Worm (Caenorhabditis elegans) whole organism, young adult: Measurements from ENCODE around the gene Y60A3A.16.

Experiments
- B0035.1 ChIP-seq: sonication (generic microtip); optimal IDR thresholded peaks from 2 replicates; lab custom pipeline; 2016; ENCODE audit warnings: missing genetic modification characterization, mild to moderate bottlenecking, missing compliant biosample characterization, missing genotype, missing genetic modification reagents
- C06A6.2 ChIP-seq: fragments of 200-800 bp; sonication (Bioruptor generic); conservative IDR thresholded peaks from 2 replicates; pipeline ENCODE4 v1.3.6; 2022; ENCODE audit warnings: missing genetic modification characterization, missing compliant biosample characterization
- D2030.7 ChIP-seq: fragments of 200-800 bp; sonication (Bioruptor generic); IDR thresholded peaks from 2 replicates; pipeline ENCODE4 v1.3.6; 2022; ENCODE audit warnings: missing genetic modification reagents, missing genetic modification characterization, missing compliant biosample characterization
- K11D2.4 ChIP-seq: fragments of 200-800 bp; sonication (Bioruptor generic); IDR thresholded peaks from 2 replicates; pipeline ENCODE4 v1.3.6; 2022; ENCODE audit warnings: missing genetic modification reagents, missing genetic modification characterization, missing compliant biosample characterization
- Y53F4B.3 ChIP-seq: fragments of 200-800 bp; sonication (Bioruptor generic); IDR thresholded peaks from 2 replicates; pipeline ENCODE4 v1.3.6; 2022; ENCODE audit warnings: missing genetic modification reagents, missing genetic modification characterization, missing compliant biosample characterization
- Y56A3A.18 ChIP-seq: fragments of 200-800 bp; sonication (Bioruptor generic); IDR thresholded peaks from 2 replicates; pipeline ENCODE4 v1.3.6; 2022; ENCODE audit warnings: missing genetic modification reagents, missing genetic modification characterization, missing compliant biosample characterization
- Y95B8A.8 ChIP-seq: fragments of 200-800 bp; sonication (Bioruptor generic); IDR thresholded peaks from 2 replicates; pipeline ENCODE4 v1.3.6; 2022; ENCODE audit warnings: missing genetic modification reagents, missing genetic modification characterization, missing compliant biosample characterization
- akir-1 ChIP-seq: fragments of 200-800 bp; sonication (Bioruptor generic); optimal IDR thresholded peaks from 2 replicates; lab custom pipeline; 2018; ENCODE audit warnings: mild to moderate bottlenecking, missing genetic modification characterization, moderate library complexity, missing compliant biosample characterization
- aptf-2 ChIP-seq: fragments of 200-800 bp; sonication (Bioruptor generic); conservative IDR thresholded peaks from 2 replicates; pipeline ENCODE4 v1.3.6; 2022; ENCODE audit warnings: missing genetic modification reagents, missing genetic modification characterization, missing compliant biosample characterization
- aptf-3 ChIP-seq: fragments of 200-800 bp; sonication (Bioruptor generic); IDR thresholded peaks from 2 replicates; pipeline ENCODE4 v1.3.6; 2022; ENCODE audit warnings: missing genetic modification characterization, missing compliant biosample characterization
- cebp-1 ChIP-seq, 2 experiments: fragments of 200-800 bp in 1 of 2; sonication (Bioruptor generic) in 1 of 2; sonication (generic microtip) in 1 of 2; IDR thresholded peaks in 1 of 2; optimal IDR thresholded peaks in 1 of 2; 2 replicates each; pipeline versions ENCODE4 v1.3.6 to Lab custom; 2017 to 2022; ENCODE audit warnings: missing compliant biosample characterization in 2 of 2, missing genetic modification characterization in 2 of 2, mild to moderate bottlenecking in 1 of 2, missing genetic modification reagents in 1 of 2, moderate library complexity in 1 of 2
- cebp-2 ChIP-seq: fragments of 200-800 bp; sonication (Bioruptor generic); IDR thresholded peaks from 2 replicates; pipeline ENCODE4 v1.3.6; 2022; ENCODE audit warnings: missing genetic modification characterization, missing compliant biosample characterization
- ceh-79 ChIP-seq: sonication (generic microtip); optimal IDR thresholded peaks from 2 replicates; lab custom pipeline; 2017; ENCODE audit warnings: mild to moderate bottlenecking, missing genetic modification characterization, missing compliant biosample characterization
- chd-7 ChIP-seq: sonication (generic microtip); optimal IDR thresholded peaks from 2 replicates; lab custom pipeline; 2016; ENCODE audit warnings: mild to moderate bottlenecking, missing genetic modification characterization, moderate library complexity, missing compliant biosample characterization
- dpl-1 ChIP-seq: fragments of 150-350 bp; optimal IDR thresholded peaks from 2 replicates; lab custom pipeline; 2014; ENCODE audit warnings: missing biosample characterization, missing genetic modification reagents, missing genetic modification characterization
- him-1 ChIP-seq: sonication (generic microtip); optimal IDR thresholded peaks from 2 replicates; lab custom pipeline; 2016; ENCODE audit warnings: missing genotype, missing genetic modification reagents, missing genetic modification characterization, missing compliant biosample characterization
- hlh-12 ChIP-seq: sonication (generic microtip); optimal IDR thresholded peaks from 2 replicates; lab custom pipeline; 2016; ENCODE audit warnings: missing genetic modification characterization, missing compliant biosample characterization
- let-526 ChIP-seq: fragments of 200-800 bp; sonication (Bioruptor generic); IDR thresholded peaks from 2 replicates; pipeline ENCODE4 v1.3.6; 2022; ENCODE audit warnings: missing genetic modification reagents, missing genetic modification characterization, missing compliant biosample characterization
- let-607 ChIP-seq, 2 experiments: fragments of 200-800 bp in 1 of 2; sonication (Bioruptor generic) in 1 of 2; sonication (generic microtip) in 1 of 2; optimal IDR thresholded peaks; 2 replicates each; lab custom pipeline; 2016 to 2018; ENCODE audit warnings: mild to moderate bottlenecking in 2 of 2, missing compliant biosample characterization in 2 of 2, missing genetic modification characterization in 2 of 2, moderate library complexity in 2 of 2, missing genotype in 1 of 2
- madf-3 ChIP-seq: fragments of 200-800 bp; sonication (Bioruptor generic); IDR thresholded peaks from 2 replicates; pipeline ENCODE4 v1.3.6; 2022; ENCODE audit warnings: missing genetic modification reagents, missing genetic modification characterization, missing compliant biosample characterization
- madf-8 ChIP-seq: fragments of 200-800 bp; sonication (Bioruptor generic); conservative IDR thresholded peaks from 2 replicates; pipeline ENCODE4 v1.3.6; 2022; ENCODE audit warnings: missing genetic modification reagents, missing genetic modification characterization, missing compliant biosample characterization
- mcd-1 ChIP-seq: fragments of 200-800 bp; sonication (Bioruptor generic); IDR thresholded peaks from 2 replicates; pipeline ENCODE4 v1.3.6; 2022; ENCODE audit warnings: missing genetic modification reagents, missing genetic modification characterization, missing compliant biosample characterization
- mes-4 ChIP-seq: sonication (generic microtip); optimal IDR thresholded peaks from 2 replicates; lab custom pipeline; 2016; ENCODE audit warnings: missing genotype, missing genetic modification characterization, missing compliant biosample characterization
- nfyb-1 ChIP-seq: fragments of 200-800 bp; sonication (Bioruptor generic); IDR thresholded peaks from 2 replicates; pipeline ENCODE4 v1.3.6; 2022; ENCODE audit warnings: missing genetic modification reagents, missing genetic modification characterization, missing compliant biosample characterization
- nhr-179 ChIP-seq: sonication (generic microtip); optimal IDR thresholded peaks from 2 replicates; lab custom pipeline; 2016; ENCODE audit warnings: mild to moderate bottlenecking, missing genetic modification characterization, missing compliant biosample characterization
- nhr-27 ChIP-seq: fragments of 200-800 bp; sonication (Bioruptor generic); optimal IDR thresholded peaks from 2 replicates; lab custom pipeline; 2018; ENCODE audit warnings: mild to moderate bottlenecking, missing genetic modification characterization, moderate library complexity, missing compliant biosample characterization
- nhr-80 ChIP-seq: sonication (generic microtip); optimal IDR thresholded peaks from 2 replicates; lab custom pipeline; 2016; ENCODE audit warnings: missing genetic modification characterization, missing compliant biosample characterization
- pbrm-1 ChIP-seq: fragments of 200-800 bp; sonication (Bioruptor generic); IDR thresholded peaks from 2 replicates; pipeline ENCODE4 v1.3.6; 2022; ENCODE audit warnings: missing genetic modification reagents, missing genetic modification characterization, missing compliant biosample characterization
- rec-8 ChIP-seq, 2 experiments: sonication (generic microtip); optimal IDR thresholded peaks; 2 replicates each; lab custom pipeline; 2016; ENCODE audit warnings: mild to moderate bottlenecking in 2 of 2, missing genetic modification characterization in 2 of 2, missing genetic modification reagents in 2 of 2, missing genotype in 2 of 2, missing biosample characterization in 1 of 2, missing compliant biosample characterization in 1 of 2, moderate library complexity in 1 of 2
- rpc-1 ChIP-seq, 2 experiments: fragments of 150-350 bp in 1 of 2; sonication (generic microtip) in 1 of 2; optimal IDR thresholded peaks; 2 replicates each; lab custom pipeline; 2014 to 2018; ENCODE audit warnings: missing biosample characterization in 1 of 2, missing genetic modification characterization in 1 of 2, missing genetic modification reagents in 1 of 2, missing genotype in 1 of 2
- snpc-1.3 ChIP-seq: sonication (generic microtip); optimal IDR thresholded peaks from 2 replicates; lab custom pipeline; 2017; ENCODE audit warnings: missing genetic modification characterization, mild to moderate bottlenecking, missing compliant biosample characterization, antibody characterized with exemption, moderate library complexity, missing genotype, missing genetic modification reagents; ENCODE audit not compliant: insufficient read depth
- tlf-1 ChIP-seq: fragments of 200-800 bp; sonication (Bioruptor generic); optimal IDR thresholded peaks from 2 replicates; lab custom pipeline; 2018; ENCODE audit warnings: mild to moderate bottlenecking, missing genetic modification characterization, missing compliant biosample characterization
- ztf-28 ChIP-seq: fragments of 200-800 bp; sonication (Bioruptor generic); IDR thresholded peaks from 2 replicates; pipeline ENCODE4 v1.3.6; 2022; ENCODE audit warnings: missing genetic modification reagents, missing genetic modification characterization, missing compliant biosample characterization
- ztf-3 ChIP-seq: fragments of 200-800 bp; sonication (Bioruptor generic); optimal IDR thresholded peaks from 2 replicates; lab custom pipeline; 2018; ENCODE audit warnings: mild to moderate bottlenecking, missing genetic modification characterization, missing compliant biosample characterization

The Y60A3A.16 gene

DNA sequence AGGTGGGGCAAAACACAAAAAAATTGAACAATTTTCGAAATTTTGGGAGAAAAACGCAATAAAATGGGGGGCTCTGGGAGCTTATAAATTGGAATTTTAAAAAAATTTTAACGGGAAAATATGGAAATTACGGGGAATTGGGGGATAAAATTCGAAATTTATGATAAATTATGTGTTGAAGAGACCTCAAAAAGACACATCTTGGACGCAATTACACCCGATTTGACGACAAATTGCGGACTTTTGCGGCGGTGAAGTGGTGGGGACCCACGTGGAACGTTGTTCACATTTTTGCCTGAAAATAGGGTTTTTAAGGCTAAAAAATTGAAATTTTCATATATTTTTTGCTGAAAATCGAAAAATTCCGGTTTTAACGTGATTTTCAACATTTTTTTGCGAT, 13.7 kb downstream of the Y60A3A.16 start:
- TF ChIP-seq aptf-3 (GFP tag; lab: Robert Waterston, UW) (no peak), him-1 (no peak), cebp-1 (GFP tag; IDR thresholded peaks at IDR 0.05; lab: Robert Waterston, UW) (no peak), cebp-1 (tag; optimal IDR thresholded peaks at IDR 0.05; lab: Kevin White, UChicago) (peak; percentile 15), nfyb-1 (GFP tag; lab: Robert Waterston, UW) (peak; percentile 25; the same call in 1 of the 2 replicates), let-607 (tag; optimal IDR thresholded peaks at IDR 0.05; lab: Kevin White, UChicago) (peak; percentile 33 to 41)

DNA sequence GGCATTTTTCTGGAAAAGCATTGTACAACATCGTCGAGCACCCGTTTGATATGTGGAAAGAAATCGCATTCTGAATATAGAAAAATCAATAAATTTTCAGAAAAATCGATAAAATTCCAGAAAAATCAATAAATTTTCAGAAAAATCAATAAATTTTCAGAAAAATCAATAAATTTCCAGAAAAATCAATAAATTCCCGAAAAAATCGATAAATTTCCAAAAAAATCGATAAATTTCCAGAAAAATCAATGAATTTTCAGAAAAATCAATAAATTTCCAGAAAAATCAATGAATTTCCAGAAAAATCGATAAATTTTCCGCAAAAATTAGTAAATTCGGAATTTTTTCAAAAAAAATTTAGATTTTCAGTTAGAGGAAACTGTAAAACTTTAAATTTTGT, 15.1 kb downstream of the Y60A3A.16 start, which contains the start of gene fars-2:
Gene fars-2 (minus strand): TSS at position 70 of the 400 bp plus-strand sequence.
- TF ChIP-seq tlf-1 (GFP tag; lab: Kevin White, UChicago) (no peak), madf-8 (GFP tag; lab: Robert Waterston, UW) (no peak), K11D2.4 (GFP tag; lab: Robert Waterston, UW) (no peak), nhr-80 (tag; lab: Kevin White, UChicago) (no peak), Y95B8A.8 (GFP tag; lab: Robert Waterston, UW) (no peak), dpl-1 (no peak), aptf-2 (GFP tag; lab: Robert Waterston, UW) (no peak), B0035.1 (tag; lab: Kevin White, UChicago) (no peak)

DNA sequence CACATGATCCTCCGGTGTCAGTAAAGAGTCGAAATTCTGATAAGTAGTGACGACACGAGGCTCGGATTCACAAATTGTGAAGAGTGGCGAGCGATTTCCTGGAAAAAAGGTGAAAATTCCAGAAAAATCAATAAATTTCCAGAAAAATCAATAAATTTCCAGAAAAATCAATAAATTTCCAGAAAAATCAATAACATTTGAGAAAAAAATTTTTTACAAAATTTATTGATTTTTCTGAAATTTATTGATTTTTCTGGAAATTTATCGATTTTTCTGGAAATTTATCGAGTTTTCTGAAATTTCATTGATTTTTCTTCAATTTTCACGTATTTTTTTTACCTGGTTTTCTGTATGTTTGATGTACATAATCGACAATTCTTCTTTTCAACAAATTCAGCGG, 16.5 kb downstream of the Y60A3A.16 start:
- no peak for TF ChIP-seq mes-4
- no peak for TF ChIP-seq ztf-28 (GFP tag; lab: Robert Waterston, UW)
- no peak for TF ChIP-seq C06A6.2 (GFP tag; lab: Robert Waterston, UW)
- TF ChIP-seq akir-1 (GFP tag; lab: Kevin White, UChicago) = no peak
- no peak for TF ChIP-seq nhr-27 (tag; lab: Kevin White, UChicago)
- no peak for TF ChIP-seq cebp-2 (GFP tag; lab: Robert Waterston, UW)
- TF ChIP-seq chd-7 (tag; lab: Kevin White, UChicago) = no peak
- TF ChIP-seq let-526 (GFP tag; lab: Robert Waterston, UW) = no peak
- no peak for TF ChIP-seq Y56A3A.18 (GFP tag; lab: Robert Waterston, UW)
- TF ChIP-seq madf-3 (GFP tag; lab: Robert Waterston, UW) = no peak
- TF ChIP-seq nhr-179 = no peak

DNA sequence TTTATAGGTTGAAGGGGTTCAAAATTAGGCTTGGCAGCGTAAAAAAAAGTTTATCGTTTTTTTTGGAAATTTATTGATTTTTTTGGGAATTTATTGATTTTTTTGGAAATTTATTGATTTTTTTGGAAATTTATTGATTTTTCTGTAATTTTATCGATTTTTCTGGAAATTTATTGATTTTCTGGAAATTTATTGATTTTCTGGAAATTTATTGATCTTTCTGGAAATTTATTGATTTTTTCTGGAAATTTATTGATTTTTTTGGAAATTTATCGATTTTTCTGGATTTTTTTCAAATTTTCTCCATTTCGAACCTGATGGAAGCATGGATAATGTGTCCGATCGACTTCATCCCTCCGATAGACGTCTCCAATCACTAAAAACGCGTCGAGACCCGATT, 17.7 kb downstream of the Y60A3A.16 start:
- TF ChIP-seq ceh-79 (no peak), rpc-1 (optimal IDR thresholded peaks at IDR 0.05; lab: Kevin White, UChicago) (no peak), rpc-1 (tag; optimal IDR thresholded peaks at IDR 0.05; lab: Kevin White, UChicago) (no peak), ztf-3 (no peak), rec-8 (tag; optimal IDR thresholded peaks at IDR 0.05; lab: Kevin White, UChicago) (no peak), aptf-2 (GFP tag; lab: Robert Waterston, UW) (no peak), Y53F4B.3 (GFP tag; lab: Robert Waterston, UW) (no peak), hlh-12 (tag; lab: Kevin White, UChicago) (no peak), mcd-1 (GFP tag; lab: Robert Waterston, UW) (no peak), pbrm-1 (GFP tag; lab: Robert Waterston, UW) (no peak), snpc-1.3 (tag; lab: Kevin White, UChicago) (no peak), D2030.7 (no peak), chd-7 (tag; lab: Kevin White, UChicago) (no peak), aptf-3 (GFP tag; lab: Robert Waterston, UW) (no peak)
